Worm (Caenorhabditis elegans) whole organism, L1 larva: ENCODE data around the gene T05C12.1.
A peak's percentile ranks its signal among the peaks of the same experiment; 100 is the strongest.

Experiments used
- C04F5.9 ChIP-seq: sonication (generic microtip); optimal IDR thresholded peaks from 2 replicates; lab custom pipeline; 2016; ENCODE audit warnings: missing genetic modification characterization, missing compliant biosample characterization
- C16A3.4 ChIP-seq: fragments of 150-350 bp; optimal IDR thresholded peaks from 2 replicates; lab custom pipeline; 2014; ENCODE audit warnings: missing biosample characterization, missing genetic modification characterization
- C34B4.2 ChIP-seq: sonication (generic microtip); optimal IDR thresholded peaks from 2 replicates; lab custom pipeline; 2017; ENCODE audit warnings: mild to moderate bottlenecking, missing genetic modification characterization, missing compliant biosample characterization
- F16B12.6 ChIP-seq: fragments of 150-350 bp; optimal IDR thresholded peaks from 2 replicates; lab custom pipeline; 2014; ENCODE audit warnings: missing biosample characterization, missing genetic modification characterization
- alr-1 ChIP-seq: fragments of 200-800 bp; sonication (Bioruptor generic); optimal IDR thresholded peaks from 2 replicates; lab custom pipeline; 2018; ENCODE audit warnings: borderline replicate concordance, mild to moderate bottlenecking, missing genetic modification characterization, missing compliant biosample characterization
- ama-1 ChIP-seq: fragments of 150-350 bp; optimal IDR thresholded peaks from 2 replicates; lab custom pipeline; 2014
- blmp-1 ChIP-seq: fragments of 150-350 bp; optimal IDR thresholded peaks from 2 replicates; lab custom pipeline; 2014; ENCODE audit warnings: missing biosample characterization, missing genetic modification characterization
- ces-1 ChIP-seq: fragments of 150-350 bp; optimal IDR thresholded peaks from 2 replicates; lab custom pipeline; 2014; ENCODE audit warnings: missing biosample characterization, missing genetic modification reagents, missing genetic modification characterization
- dsc-1 ChIP-seq: sonication (generic microtip); optimal IDR thresholded peaks from 2 replicates; lab custom pipeline; 2016; ENCODE audit warnings: mild to moderate bottlenecking, missing genetic modification characterization, missing compliant biosample characterization
- efl-1 ChIP-seq, 4 experiments: fragments of 150-350 bp; optimal IDR thresholded peaks in 3 of 4; peaks in 1 of 4; 1 replicate in 1 of 4; 2 replicates in 3 of 4; lab custom pipeline; 2014; ENCODE audit warnings: missing biosample characterization in 2 of 4, missing genetic modification characterization in 2 of 4, missing genetic modification reagents in 2 of 4
- egl-27 ChIP-seq, 2 experiments: fragments of 150-350 bp in 1 of 2; sonication (generic microtip); optimal IDR thresholded peaks; 3 replicates each; lab custom pipeline; 2017 to 2018; ENCODE audit warnings: missing biosample characterization in 2 of 2, missing genetic modification characterization in 2 of 2, missing genetic modification reagents in 2 of 2
- elt-2 ChIP-seq: sonication (generic microtip); optimal IDR thresholded peaks from 2 replicates; lab custom pipeline; 2016; ENCODE audit warnings: missing genetic modification characterization, mild to moderate bottlenecking, inconsistent platforms, missing compliant biosample characterization, missing genetic modification reagents
- fkh-10 ChIP-seq: sonication (generic microtip); optimal IDR thresholded peaks from 2 replicates; lab custom pipeline; 2017; ENCODE audit warnings: missing biosample characterization, missing genetic modification reagents, missing genetic modification characterization
- fkh-8 ChIP-seq: sonication (generic microtip); optimal IDR thresholded peaks from 2 replicates; lab custom pipeline; 2016; ENCODE audit warnings: mild to moderate bottlenecking, missing genetic modification characterization, missing compliant biosample characterization
- hlh-17 ChIP-seq: fragments of 200-800 bp; sonication (Bioruptor generic); optimal IDR thresholded peaks from 2 replicates; lab custom pipeline; 2018; ENCODE audit warnings: missing genetic modification characterization, mild to moderate bottlenecking, missing compliant biosample characterization, moderate library complexity, borderline replicate concordance
- lin-14 ChIP-seq: fragments of 200-800 bp; sonication (Bioruptor generic); optimal IDR thresholded peaks from 2 replicates; lab custom pipeline; 2018; ENCODE audit warnings: mild to moderate bottlenecking, missing genetic modification characterization, moderate library complexity, missing compliant biosample characterization
- lin-15B ChIP-seq: fragments of 150-350 bp; sonication (generic microtip); optimal IDR thresholded peaks from 3 replicates; lab custom pipeline; 2014; ENCODE audit warnings: missing biosample characterization, missing genetic modification characterization
- lin-35 ChIP-seq, 2 experiments: fragments of 150-350 bp; optimal IDR thresholded peaks; 2 replicates each; lab custom pipeline; 2014; ENCODE audit warnings: missing biosample characterization in 2 of 2, missing genetic modification characterization in 2 of 2, missing genetic modification reagents in 2 of 2
- lsy-2 ChIP-seq, 2 experiments: fragments of 150-350 bp; optimal IDR thresholded peaks; 2 replicates each; lab custom pipeline; 2014; ENCODE audit warnings: missing biosample characterization in 2 of 2, missing genetic modification characterization in 2 of 2
- mab-9 ChIP-seq: fragments of 200-800 bp; sonication (Bioruptor generic); IDR thresholded peaks from 2 replicates; pipeline ENCODE4 v1.3.6; 2022; ENCODE audit warnings: missing genetic modification reagents, missing genetic modification characterization, missing compliant biosample characterization
- mep-1 ChIP-seq: fragments of 150-350 bp; optimal IDR thresholded peaks from 2 replicates; lab custom pipeline; 2014; ENCODE audit warnings: missing biosample characterization, missing genetic modification characterization
- nhr-19 ChIP-seq: fragments of 200-800 bp; sonication (Bioruptor generic); conservative IDR thresholded peaks from 2 replicates; pipeline ENCODE4 v1.3.6; 2022; ENCODE audit warnings: missing genetic modification characterization, missing compliant biosample characterization
- nhr-20 ChIP-seq: sonication (generic microtip); optimal IDR thresholded peaks from 2 replicates; lab custom pipeline; 2016; ENCODE audit warnings: mild to moderate bottlenecking, missing genetic modification characterization, missing compliant biosample characterization
- nhr-47 ChIP-seq: sonication (generic microtip); optimal IDR thresholded peaks from 2 replicates; lab custom pipeline; 2016; ENCODE audit warnings: mild to moderate bottlenecking, missing genetic modification characterization, moderate library complexity, missing compliant biosample characterization
- nhr-76 ChIP-seq: sonication (generic microtip); optimal IDR thresholded peaks from 2 replicates; lab custom pipeline; 2017; ENCODE audit warnings: missing biosample characterization, missing genetic modification characterization
- nhr-77 ChIP-seq: fragments of 150-350 bp; optimal IDR thresholded peaks from 2 replicates; lab custom pipeline; 2014; ENCODE audit warnings: missing biosample characterization, missing genetic modification characterization
- nhr-84 ChIP-seq: sonication (generic microtip); optimal IDR thresholded peaks from 2 replicates; lab custom pipeline; 2017; ENCODE audit warnings: missing biosample characterization, missing genetic modification characterization
- nhr-85 ChIP-seq: sonication (generic microtip); peaks from one replicate; lab custom pipeline; 2016; ENCODE audit warnings: missing genetic modification characterization, inconsistent platforms, missing compliant biosample characterization
- nhr-90 ChIP-seq: sonication (generic microtip); optimal IDR thresholded peaks from 2 replicates; lab custom pipeline; 2016; ENCODE audit warnings: mild to moderate bottlenecking, missing genetic modification characterization, missing compliant biosample characterization; ENCODE audit not compliant: poor library complexity
- skn-1 ChIP-seq: fragments of 150-350 bp; optimal IDR thresholded peaks from 2 replicates; lab custom pipeline; 2014; ENCODE audit warnings: missing biosample characterization, missing genetic modification characterization
- snu-23 ChIP-seq: sonication (generic microtip); optimal IDR thresholded peaks from 2 replicates; lab custom pipeline; 2016; ENCODE audit warnings: missing genetic modification characterization, missing compliant biosample characterization
- sptf-1 ChIP-seq: fragments of 150-350 bp; optimal IDR thresholded peaks from 2 replicates; lab custom pipeline; 2014; ENCODE audit warnings: missing biosample characterization, missing genetic modification characterization
- sup-37 ChIP-seq: fragments of 200-800 bp; sonication (Bioruptor generic); optimal IDR thresholded peaks from 2 replicates; lab custom pipeline; 2018; ENCODE audit warnings: mild to moderate bottlenecking, missing genetic modification characterization, missing compliant biosample characterization
- swsn-7 ChIP-seq: sonication (generic microtip); optimal IDR thresholded peaks from 2 replicates; lab custom pipeline; 2016; ENCODE audit warnings: missing genetic modification characterization, missing compliant biosample characterization
- tlp-1 ChIP-seq: fragments of 150-350 bp; optimal IDR thresholded peaks from 2 replicates; lab custom pipeline; 2014; ENCODE audit warnings: missing biosample characterization, missing genetic modification characterization
- unc-130 ChIP-seq: fragments of 150-350 bp; optimal IDR thresholded peaks from 2 replicates; lab custom pipeline; 2017; ENCODE audit warnings: missing biosample characterization, missing genetic modification characterization, inconsistent platforms
- unc-30 ChIP-seq: sonication (generic microtip); optimal IDR thresholded peaks from 2 replicates; lab custom pipeline; 2017; ENCODE audit warnings: missing biosample characterization, missing genetic modification characterization
- xbp-1 ChIP-seq: sonication (generic microtip); optimal IDR thresholded peaks from 2 replicates; lab custom pipeline; 2016; ENCODE audit warnings: missing genetic modification characterization, missing compliant biosample characterization
- ztf-11 ChIP-seq, 2 experiments: sonication (generic microtip); optimal IDR thresholded peaks; 2 replicates each; lab custom pipeline; 2016 to 2017; ENCODE audit warnings: missing genetic modification characterization in 2 of 2, missing biosample characterization in 1 of 2, missing compliant biosample characterization in 1 of 2
- ztf-4 ChIP-seq: fragments of 150-350 bp; optimal IDR thresholded peaks from 2 replicates; lab custom pipeline; 2014; ENCODE audit warnings: missing biosample characterization, missing genetic modification characterization

The T05C12.1 gene

ce11 chrII:8144543-8144942, 28.9 kb upstream of the T05C12.1 start, which contains the start of gene F10B5.2:
TSS of gene F10B5.2 (plus strand) at chrII:8144762.
- TF ChIP-seq lin-14 (GFP tag; lab: Kevin White, UChicago): no peak
- TF ChIP-seq efl-1 (optimal IDR thresholded peaks at IDR 0.05; lab: Kevin White, UChicago): no peak
- peak in 1 of 2 experiments; percentile 75 for TF ChIP-seq efl-1 (GFP tag; optimal IDR thresholded peaks at IDR 0.05 in 1 of 2; lab: Kevin White, UChicago)
- TF ChIP-seq blmp-1: no peak
- TF ChIP-seq lsy-2 (tag; optimal IDR thresholded peaks at IDR 0.05; lab: Kevin White, UChicago): peak in 1 of 2 experiments; percentile 43
- TF ChIP-seq, all 84 proteins: peak for 2

- TF ChIP-seq lin-14 (GFP tag; lab: Kevin White, UChicago) (no peak), nhr-47 (no peak), sup-37 (GFP tag; lab: Kevin White, UChicago) (no peak), ztf-11 (tag; optimal IDR thresholded peaks at IDR 0.05; lab: Kevin White, UChicago) (no peak), nhr-76 (no peak), nhr-84 (tag; lab: Kevin White, UChicago) (no peak), alr-1 (no peak), mab-9 (GFP tag; lab: Robert Waterston, UW) (no peak), ces-1 (GFP tag; lab: Kevin White, UChicago) (no peak), fkh-8 (no peak), blmp-1 (no peak), nhr-85 (tag; lab: Kevin White, UChicago) (no peak), fkh-10 (GFP tag; lab: Kevin White, UChicago) (no peak), unc-130 (tag; lab: Kevin White, UChicago) (no peak), C34B4.2 (tag; lab: Kevin White, UChicago) (no peak), unc-30 (tag; lab: Kevin White, UChicago) (no peak), hlh-17 (no peak), elt-2 (tag; lab: Kevin White, UChicago) (no peak), F16B12.6 (tag; lab: Kevin White, UChicago) (no peak)
Measured at ce11 chrII:8149930-8150329, 23.6 kb upstream of the T05C12.1 start, which contains the start of gene F10B5.3. TSS of gene F10B5.3 (minus strand) at chrII:8150030.

DNA sequence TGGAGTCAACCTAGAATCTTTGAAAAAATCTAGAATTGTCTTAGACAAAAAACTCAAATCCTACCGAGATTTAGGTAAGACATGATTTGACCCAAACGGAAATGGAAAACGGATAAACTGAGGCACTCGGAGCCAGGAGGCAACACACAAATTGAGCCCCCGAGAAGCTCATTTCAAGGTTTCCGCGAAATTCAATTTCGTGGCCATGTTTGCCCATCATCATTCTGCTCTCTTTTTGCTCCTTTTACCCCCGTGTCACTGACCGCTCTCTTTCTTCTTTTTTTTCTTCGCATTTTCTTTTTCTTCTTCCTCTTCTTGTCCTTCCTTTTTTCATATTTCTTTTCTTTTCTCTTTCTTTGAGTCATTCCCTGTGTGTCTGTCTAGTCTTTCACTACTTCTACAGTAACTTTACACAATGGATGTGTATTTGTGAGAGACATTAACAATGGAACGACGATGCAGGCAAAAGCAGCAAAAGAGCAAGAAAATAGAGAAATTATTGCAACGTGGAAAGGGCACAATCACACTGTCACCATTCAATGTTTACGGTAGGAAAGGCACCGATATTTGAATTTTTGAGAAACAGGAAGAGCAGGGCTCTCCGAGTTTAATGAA, 20.7 kb upstream of the T05C12.1 start:
- TF ChIP-seq fkh-10 (GFP tag; lab: Kevin White, UChicago) (peak; percentile 44), nhr-19 (GFP tag; lab: Robert Waterston, UW) (no peak), sup-37 (GFP tag; lab: Kevin White, UChicago) (no peak), ces-1 (GFP tag; lab: Kevin White, UChicago) (peak; percentile 11)

ce11 chrII:8156845-8157373, 16.6 kb upstream of the T05C12.1 start, which contains the start of the genes tub-1 and tmem-138:
TSS of gene tub-1 (minus strand) at chrII:8156945.
TSS of gene tmem-138 (plus strand) at chrII:8157323.
- TF ChIP-seq fkh-8 (peak; percentile 70), dsc-1 (tag; lab: Kevin White, UChicago) (peak; percentile 42), unc-30 (tag; lab: Kevin White, UChicago) (no peak)
- TF ChIP-seq, all 84 proteins: peak for 2

DNA sequence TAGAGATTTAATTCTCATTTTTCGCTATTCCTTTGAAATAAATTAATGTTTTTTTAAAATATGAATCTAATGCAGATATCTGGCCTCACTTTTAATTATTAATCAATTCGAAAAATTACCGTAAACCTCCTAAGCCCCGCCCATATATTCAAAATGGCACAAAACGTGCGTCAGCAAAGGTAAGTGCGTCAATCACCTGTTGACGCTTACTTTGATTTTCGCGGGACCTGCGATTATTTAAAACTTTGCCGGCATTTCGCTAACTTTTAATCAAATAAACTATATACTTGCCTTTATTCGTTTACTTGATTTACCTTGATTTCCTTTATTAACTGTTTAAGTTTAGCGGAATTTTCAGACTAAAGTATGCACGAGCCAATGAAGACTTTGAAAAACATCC, 15.5 kb upstream of the T05C12.1 start, which contains the start of gene pch-2:
pch-2 (plus strand) TSS at position 359 of the 400 bp plus-strand sequence.
- TF ChIP-seq lin-14 (GFP tag; lab: Kevin White, UChicago) (peak; percentile 45), swsn-7 (tag; lab: Kevin White, UChicago) (peak; percentile 48), sup-37 (GFP tag; lab: Kevin White, UChicago) (no peak), nhr-85 (tag; lab: Kevin White, UChicago) (peak; percentile 75), nhr-90 (tag; lab: Kevin White, UChicago) (peak; percentile 48), nhr-84 (tag; lab: Kevin White, UChicago) (no peak), nhr-77 (tag; lab: Kevin White, UChicago) (peak; percentile 37), blmp-1 (peak; percentile 60), nhr-19 (GFP tag; lab: Robert Waterston, UW) (peak; percentile 46), tlp-1 (tag; lab: Kevin White, UChicago) (no peak), mep-1 (tag; lab: Kevin White, UChicago) (peak; percentile 61), ztf-4 (tag; lab: Kevin White, UChicago) (no peak), fkh-8 (peak; percentile 62), nhr-47 (peak; percentile 67), egl-27 (tag; optimal IDR thresholded peaks at IDR 0.05; lab: Kevin White, UChicago) (no peak), unc-130 (tag; lab: Kevin White, UChicago) (peak; percentile 3), snu-23 (GFP tag; lab: Kevin White, UChicago) (peak; percentile 65), skn-1 (peak; percentile 32), xbp-1 (peak; percentile 47), lin-15B (tag; lab: Kevin White, UChicago) (peak; percentile 62), C04F5.9 (tag; lab: Kevin White, UChicago) (peak; percentile 64), C16A3.4 (tag; lab: Kevin White, UChicago) (peak; percentile 74), F16B12.6 (tag; lab: Kevin White, UChicago) (peak; percentile 38), sptf-1 (tag; lab: Kevin White, UChicago) (no peak), ama-1 (no peak), efl-1 (optimal IDR thresholded peaks at IDR 0.05; lab: Kevin White, UChicago) (peak; percentile 85 to 86), efl-1 (GFP tag; optimal IDR thresholded peaks at IDR 0.05 in 1 of 2; lab: Kevin White, UChicago) (peak; percentile 88 to 99), lin-35 (GFP tag; optimal IDR thresholded peaks at IDR 0.05; lab: Kevin White, UChicago) (peak; percentile 78 to 93), nhr-20 (tag; lab: Kevin White, UChicago) (peak; percentile 61), lsy-2 (tag; optimal IDR thresholded peaks at IDR 0.05; lab: Kevin White, UChicago) (peak; percentile 80 to 93)
